Fruit fly (Drosophila melanogaster) whole organism: ENCODE measurements around the gene firl.

ENCODE experiments used
- CG8478 ChIP-seq: fragments of >200 bp; optimal IDR thresholded peaks from 2 replicates; lab custom pipeline; 2018; ENCODE audit warnings: inconsistent platforms
- Dll ChIP-seq: fragments of >200 bp; optimal IDR thresholded peaks from 2 replicates; lab custom pipeline; 2017
- EcR ChIP-seq, 2 experiments: fragments of >200 bp; optimal IDR thresholded peaks; 2 replicates each; lab custom pipeline; 2017; ENCODE audit warnings: missing biosample characterization in 2 of 2, missing genetic modification characterization in 2 of 2, missing genetic modification reagents in 2 of 2
- pan ChIP-seq: fragments of >200 bp; optimal IDR thresholded peaks from 2 replicates; lab custom pipeline; 2017
- usp ChIP-seq: fragments of >200 bp; optimal IDR thresholded peaks from 2 replicates; lab custom pipeline; 2017; ENCODE audit warnings: missing biosample characterization, missing genetic modification characterization, mixed read lengths

- no peak for TF ChIP-seq usp (GFP tag; lab: Kevin White, UChicago)
- TF ChIP-seq EcR (GFP tag; optimal IDR thresholded peaks at IDR 0.05; lab: Kevin White, UChicago), result no peak
- no peak for TF ChIP-seq pan (lab: Kevin White, UChicago)
- no peak for TF ChIP-seq CG8478 (lab: Kevin White, UChicago)
- TF ChIP-seq Dll (lab: Kevin White, UChicago), result no peak
These were observed 14.6 kb upstream of the firl start for dm6 chr2L:12081118-12081665.
